Fruit fly (Drosophila melanogaster) whole organism, embryonic: Measurements from ENCODE around the gene CG6791.

ENCODE experiments used
- Bdp1 ChIP-seq: fragments of 200-800 bp; sonication (Bioruptor generic); optimal IDR thresholded peaks from 3 replicates; lab custom pipeline; 2016; ENCODE audit warnings: missing biosample characterization, missing genetic modification characterization
- C15 ChIP-seq: fragments of 200-800 bp; sonication (Bioruptor generic); IDR thresholded peaks from 3 replicates; pipeline ENCODE4 v1.3.6; 2022; ENCODE audit warnings: missing biosample characterization, missing genetic modification characterization
- CG10147 ChIP-seq: fragments of 200-800 bp; sonication (Bioruptor generic); optimal IDR thresholded peaks from 2 replicates; lab custom pipeline; 2019; ENCODE audit warnings: missing biosample characterization, mild to moderate bottlenecking, missing genetic modification characterization, moderate library complexity
- CG1024 ChIP-seq: fragments of 200-800 bp; sonication (Bioruptor generic); IDR thresholded peaks from 2 replicates; pipeline ENCODE4 v1.3.6; 2022; ENCODE audit warnings: missing biosample characterization, missing genetic modification characterization
- CG10267 ChIP-seq: fragments of 200-800 bp; sonication (Bioruptor generic); optimal IDR thresholded peaks from 2 replicates; lab custom pipeline; 2018; ENCODE audit warnings: missing biosample characterization, mild to moderate bottlenecking, missing genetic modification characterization, moderate library complexity
- CG10366 ChIP-seq: fragments of 200-800 bp; sonication (Bioruptor generic); IDR thresholded peaks from 2 replicates; pipeline ENCODE4 v1.3.6; 2022; ENCODE audit warnings: missing biosample characterization, missing genetic modification characterization
- CG12391 ChIP-seq: fragments of 200-800 bp; sonication (Bioruptor generic); optimal IDR thresholded peaks from 3 replicates; lab custom pipeline; 2018; ENCODE audit warnings: missing biosample characterization, mild to moderate bottlenecking, missing genetic modification characterization, moderate library complexity
- CG14014 ChIP-seq: fragments of 200-800 bp; sonication (Bioruptor generic); IDR thresholded peaks from 2 replicates; pipeline ENCODE4 v1.3.6; 2022; ENCODE audit warnings: missing biosample characterization, missing genetic modification characterization
- CG1603 ChIP-seq: fragments of 200-800 bp; sonication (Bioruptor generic); optimal IDR thresholded peaks from 2 replicates; lab custom pipeline; 2019; ENCODE audit warnings: missing biosample characterization, mild to moderate bottlenecking, missing genetic modification characterization, moderate library complexity
- CG16779 ChIP-seq: fragments of 200-800 bp; sonication (Bioruptor generic); IDR thresholded peaks from 2 replicates; pipeline ENCODE4 v1.3.6; 2022; ENCODE audit warnings: missing biosample characterization, missing genetic modification characterization
- CG16815 ChIP-seq: fragments of 200-800 bp; sonication (Bioruptor generic); optimal IDR thresholded peaks from 3 replicates; lab custom pipeline; 2017; ENCODE audit warnings: missing biosample characterization, mild to moderate bottlenecking, missing genetic modification characterization
- CG2199 ChIP-seq: fragments of 200-800 bp; sonication (Bioruptor generic); IDR thresholded peaks from 3 replicates; pipeline ENCODE4 v1.3.6; 2022; ENCODE audit warnings: missing biosample characterization, missing genetic modification characterization
- CG2875 ChIP-seq: fragments of 200-800 bp; sonication (Bioruptor generic); optimal IDR thresholded peaks from 2 replicates; lab custom pipeline; 2017; ENCODE audit warnings: missing biosample characterization, mild to moderate bottlenecking, missing genetic modification characterization, missing genetic modification reagents
- CG34224 ChIP-seq: fragments of 200-800 bp; sonication (Bioruptor generic); IDR thresholded peaks from 3 replicates; pipeline ENCODE4 v1.3.6; 2022; ENCODE audit warnings: missing biosample characterization, missing genetic modification characterization; ENCODE audit not compliant: partially characterized antibody
- CG6175 ChIP-seq: fragments of 200-800 bp; sonication (Bioruptor generic); IDR thresholded peaks from 3 replicates; pipeline ENCODE4 v1.3.6; 2022; ENCODE audit warnings: missing biosample characterization, missing genetic modification characterization
- CG6791 ChIP-seq: fragments of 200-800 bp; sonication (Bioruptor generic); IDR thresholded peaks from 3 replicates; pipeline ENCODE4 v1.3.6; 2022; ENCODE audit warnings: missing biosample characterization, missing genetic modification characterization; ENCODE audit not compliant: partially characterized antibody
- CG6813 ChIP-seq: fragments of 200-800 bp; sonication (Bioruptor generic); optimal IDR thresholded peaks from 2 replicates; lab custom pipeline; 2017; ENCODE audit warnings: missing biosample characterization, missing genetic modification characterization, mild to moderate bottlenecking, moderate library complexity, missing genetic modification reagents
- CG7556 ChIP-seq: fragments of 200-800 bp; sonication (Bioruptor generic); optimal IDR thresholded peaks from 2 replicates; lab custom pipeline; 2017; ENCODE audit warnings: missing biosample characterization, mild to moderate bottlenecking, missing genetic modification characterization
- CG8281 ChIP-seq: fragments of 200-800 bp; sonication (Bioruptor generic); optimal IDR thresholded peaks from 2 replicates; lab custom pipeline; 2018; ENCODE audit warnings: missing biosample characterization, mild to moderate bottlenecking, missing genetic modification characterization, moderate library complexity
- CG8290 ChIP-seq, 3 experiments: fragments of 200-800 bp; sonication (Bioruptor generic); optimal IDR thresholded peaks; 2 replicates each; lab custom pipeline; 2016 to 2019; ENCODE audit warnings: missing biosample characterization in 3 of 3, missing genetic modification characterization in 3 of 3, mild to moderate bottlenecking in 2 of 3, moderate library complexity in 1 of 3
- CG9727 ChIP-seq: fragments of 200-800 bp; sonication (Bioruptor generic); optimal IDR thresholded peaks from 3 replicates; lab custom pipeline; 2017; ENCODE audit warnings: missing biosample characterization, mild to moderate bottlenecking, missing genetic modification characterization
- CG9817 ChIP-seq: fragments of 200-800 bp; sonication (Bioruptor generic); optimal IDR thresholded peaks from 2 replicates; lab custom pipeline; 2018; ENCODE audit warnings: missing biosample characterization, mild to moderate bottlenecking, missing genetic modification characterization, moderate library complexity
- D ChIP-seq, 2 experiments: fragments of 200-800 bp in 1 of 2; fragments of >200 bp in 1 of 2; sonication (Bioruptor generic) in 1 of 2; optimal IDR thresholded peaks; 2 replicates in 1 of 2; 3 replicates in 1 of 2; lab custom pipeline; 2017; ENCODE audit warnings: mild to moderate bottlenecking in 1 of 2, missing biosample characterization in 1 of 2, missing genetic modification characterization in 1 of 2, missing genetic modification reagents in 1 of 2
- Dip2 ChIP-seq: fragments of 200-800 bp; sonication (Bioruptor generic); IDR thresholded peaks from 2 replicates; pipeline ENCODE4 v1.3.6; 2022; ENCODE audit warnings: missing biosample characterization, missing genetic modification characterization
- Dip3 ChIP-seq: fragments of 200-800 bp; sonication (Bioruptor generic); optimal IDR thresholded peaks from 3 replicates; lab custom pipeline; 2016; ENCODE audit warnings: missing biosample characterization, missing genetic modification characterization
- H2.0 ChIP-seq: fragments of 200-800 bp; sonication (Bioruptor generic); IDR thresholded peaks from 2 replicates; pipeline ENCODE4 v1.3.6; 2022; ENCODE audit warnings: missing biosample characterization, missing genetic modification characterization
- Hr51 ChIP-seq, 2 experiments: fragments of 200-800 bp; sonication (Bioruptor generic); optimal IDR thresholded peaks; 2 replicates in 1 of 2; 3 replicates in 1 of 2; lab custom pipeline; 2016 to 2018; ENCODE audit warnings: missing biosample characterization in 2 of 2, missing genetic modification characterization in 2 of 2, mild to moderate bottlenecking in 1 of 2, moderate library complexity in 1 of 2
- Hsf ChIP-seq: fragments of 200-800 bp; sonication (Bioruptor generic); optimal IDR thresholded peaks from 3 replicates; lab custom pipeline; 2016; ENCODE audit warnings: missing biosample characterization, missing genetic modification characterization
- Neu2 ChIP-seq: fragments of 200-800 bp; sonication (Bioruptor generic); optimal IDR thresholded peaks from 3 replicates; lab custom pipeline; 2016; ENCODE audit warnings: missing biosample characterization, missing genetic modification characterization, borderline replicate concordance
- ab ChIP-seq: fragments of 200-800 bp; sonication (Bioruptor generic); optimal IDR thresholded peaks from 2 replicates; lab custom pipeline; 2016; ENCODE audit warnings: missing biosample characterization, missing genetic modification characterization
- ac ChIP-seq: fragments of 200-800 bp; sonication (Bioruptor generic); optimal IDR thresholded peaks from 3 replicates; lab custom pipeline; 2017; ENCODE audit warnings: missing biosample characterization, mild to moderate bottlenecking, missing genetic modification characterization
- ato ChIP-seq: fragments of 200-800 bp; sonication (Bioruptor generic); IDR thresholded peaks from 2 replicates; pipeline ENCODE4 v1.3.6; 2022; ENCODE audit warnings: missing biosample characterization, missing genetic modification characterization; ENCODE audit not compliant: partially characterized antibody
- br ChIP-seq: fragments of >200 bp; optimal IDR thresholded peaks from 2 replicates; lab custom pipeline; 2017
- chn ChIP-seq: fragments of 200-800 bp; sonication (Bioruptor generic); optimal IDR thresholded peaks from 2 replicates; lab custom pipeline; 2016; ENCODE audit warnings: missing biosample characterization, missing genetic modification characterization
- crc ChIP-seq: fragments of 200-800 bp; sonication (Bioruptor generic); optimal IDR thresholded peaks from 2 replicates; lab custom pipeline; 2016; ENCODE audit warnings: missing biosample characterization, missing genetic modification characterization
- dimm ChIP-seq: fragments of 200-800 bp; sonication (Bioruptor generic); IDR thresholded peaks from 2 replicates; pipeline ENCODE4 v1.3.6; 2022; ENCODE audit warnings: missing biosample characterization, missing genetic modification characterization
- eve ChIP-seq, 2 experiments: fragments of >200 bp; optimal IDR thresholded peaks; 2 replicates each; lab custom pipeline; 2017; ENCODE audit warnings: missing biosample characterization in 2 of 2, missing genetic modification characterization in 2 of 2
- ewg ChIP-seq: fragments of 200-800 bp; sonication (Bioruptor generic); optimal IDR thresholded peaks from 3 replicates; lab custom pipeline; 2017; ENCODE audit warnings: mild to moderate bottlenecking, missing biosample characterization, missing genetic modification reagents, missing genetic modification characterization
- fd3F ChIP-seq: fragments of 200-800 bp; sonication (Bioruptor generic); optimal IDR thresholded peaks from 2 replicates; lab custom pipeline; 2018; ENCODE audit warnings: missing biosample characterization, mild to moderate bottlenecking, missing genetic modification characterization, moderate library complexity
- grau ChIP-seq: fragments of 200-800 bp; optimal IDR thresholded peaks from 3 replicates; lab custom pipeline; 2019; ENCODE audit warnings: missing biosample characterization, mild to moderate bottlenecking, missing genetic modification characterization, moderate library complexity
- hkb ChIP-seq, 2 experiments: fragments of 200-800 bp in 1 of 2; fragments of >200 bp in 1 of 2; sonication (Bioruptor generic) in 1 of 2; IDR thresholded peaks in 1 of 2; optimal IDR thresholded peaks in 1 of 2; 2 replicates each; pipeline versions ENCODE4 v1.3.6 to Lab custom; 2017 to 2022; ENCODE audit warnings: missing biosample characterization in 1 of 2, missing genetic modification characterization in 1 of 2
- jigr1 ChIP-seq: fragments of 200-800 bp; sonication (Bioruptor generic); IDR thresholded peaks from 3 replicates; pipeline ENCODE4 v1.3.6; 2022; ENCODE audit warnings: missing biosample characterization, missing genetic modification characterization
- lilli ChIP-seq: fragments of 200-800 bp; sonication (Bioruptor generic); optimal IDR thresholded peaks from 3 replicates; lab custom pipeline; 2016; ENCODE audit warnings: missing biosample characterization, missing genetic modification characterization
- repo ChIP-seq: fragments of 200-800 bp; sonication (Bioruptor generic); optimal IDR thresholded peaks from 2 replicates; lab custom pipeline; 2016; ENCODE audit warnings: missing biosample characterization, missing genetic modification characterization
- shn ChIP-seq: fragments of 200-800 bp; sonication (Bioruptor generic); optimal IDR thresholded peaks from 3 replicates; lab custom pipeline; 2016; ENCODE audit warnings: missing biosample characterization, missing genetic modification characterization
- tio ChIP-seq: fragments of 200-800 bp; sonication (Bioruptor generic); optimal IDR thresholded peaks from 2 replicates; lab custom pipeline; 2017; ENCODE audit warnings: missing biosample characterization, missing genetic modification characterization, inconsistent platforms
- unpg ChIP-seq: fragments of 200-800 bp; sonication (Bioruptor generic); optimal IDR thresholded peaks from 3 replicates; lab custom pipeline; 2018; ENCODE audit warnings: missing biosample characterization, mild to moderate bottlenecking, missing genetic modification characterization, moderate library complexity
- usp ChIP-seq: fragments of >200 bp; optimal IDR thresholded peaks from 2 replicates; lab custom pipeline; 2017; ENCODE audit warnings: missing biosample characterization, missing genetic modification characterization
- zf30C ChIP-seq: fragments of 200-800 bp; sonication (Bioruptor generic); optimal IDR thresholded peaks from 3 replicates; lab custom pipeline; 2018; ENCODE audit warnings: missing biosample characterization, mild to moderate bottlenecking, missing genetic modification characterization
- zfh2 ChIP-seq: fragments of 200-800 bp; sonication (Bioruptor generic); optimal IDR thresholded peaks from 2 replicates; lab custom pipeline; 2016; ENCODE audit warnings: missing biosample characterization, missing genetic modification characterization

CG6791 gene

DNA sequence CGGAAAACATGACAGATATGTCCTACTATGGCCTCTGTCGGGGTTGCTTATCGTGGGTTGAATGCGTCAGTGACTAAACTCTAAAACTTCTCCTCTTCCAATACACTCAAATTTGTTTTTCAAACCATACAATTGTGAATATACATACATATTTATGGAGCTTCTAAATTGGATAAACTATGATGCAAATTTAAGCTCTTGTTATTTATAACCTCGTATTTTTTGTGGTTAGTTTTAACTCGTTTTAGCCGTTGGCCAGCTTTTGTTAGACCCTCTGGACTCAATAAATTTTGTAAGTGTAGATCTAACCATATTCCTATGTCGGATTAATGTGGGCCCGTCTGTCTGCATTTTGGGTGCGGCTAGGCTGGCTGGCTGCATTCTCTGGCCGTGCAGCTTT is 27.4 kb upstream of the CG6791 start (continued):
- no peak for TF ChIP-seq CG6791
- no peak for TF ChIP-seq Neu2
- TF ChIP-seq ab (GFP tag; lab: Kevin White, UChicago) = no peak
- TF ChIP-seq Hr51 (GFP tag; optimal IDR thresholded peaks at IDR 0.05; lab: Kevin White, UChicago) = no peak
- no peak for TF ChIP-seq CG2199 (GFP tag; lab: Robert Waterston, UW)
- no peak for TF ChIP-seq CG14014
- 0 out of 2 replicates have a peak, but pooled peaks have one; percentile 10 for TF ChIP-seq H2.0 (GFP tag; lab: Robert Waterston, UW)
- no peak for TF ChIP-seq chn (GFP tag; lab: Kevin White, UChicago)
- no peak for TF ChIP-seq shn (GFP tag; lab: Kevin White, UChicago)
- TF ChIP-seq Dip3 (GFP tag; lab: Kevin White, UChicago) = no peak
- peak; percentile 52 for TF ChIP-seq CG2875
- no peak for TF ChIP-seq ewg (GFP tag; lab: Kevin White, UChicago)
- no peak for TF ChIP-seq CG8281
- TF ChIP-seq CG6175 (GFP tag; lab: Robert Waterston, UW) = no peak
- TF ChIP-seq CG7556 (GFP tag; lab: Kevin White, UChicago) = peak; percentile 49
- TF ChIP-seq lilli = peak; percentile 25
- peak; percentile 57 for TF ChIP-seq Hsf (GFP tag; lab: Kevin White, UChicago)
- TF ChIP-seq CG10147 (GFP tag; lab: Kevin White, UChicago) = no peak
- TF ChIP-seq br (lab: Kevin White, UChicago) = no peak
- TF ChIP-seq zfh2 (GFP tag; lab: Kevin White, UChicago) = no peak
- no peak for TF ChIP-seq eve (GFP tag; optimal IDR thresholded peaks at IDR 0.05; lab: Kevin White, UChicago)
- TF ChIP-seq usp (GFP tag; lab: Kevin White, UChicago) = no peak
- no peak for TF ChIP-seq C15 (GFP tag; lab: Robert Waterston, UW)
- TF ChIP-seq unpg = peak; percentile 58
- no peak for TF ChIP-seq jigr1
- TF ChIP-seq CG9727 (GFP tag; lab: Kevin White, UChicago) = peak; percentile 55
- no peak for TF ChIP-seq CG16779 (GFP tag; lab: Robert Waterston, UW)
- TF ChIP-seq CG9817 (tag; lab: Kevin White, UChicago) = no peak
- TF ChIP-seq D (optimal IDR thresholded peaks at IDR 0.05; lab: Kevin White, UChicago) = no peak
- TF ChIP-seq D (GFP tag; optimal IDR thresholded peaks at IDR 0.05; lab: Kevin White, UChicago) = peak; percentile 17
- TF ChIP-seq fd3F (GFP tag; lab: Kevin White, UChicago) = no peak
- TF ChIP-seq Bdp1 (GFP tag; lab: Kevin White, UChicago) = no peak
- TF ChIP-seq CG8290 (GFP tag; optimal IDR thresholded peaks at IDR 0.05; lab: Kevin White, UChicago) = no peak
- TF ChIP-seq CG8290 (tag; optimal IDR thresholded peaks at IDR 0.05; lab: Kevin White, UChicago) = no peak
- TF ChIP-seq CG34224 (GFP tag; lab: Robert Waterston, UW) = no peak
- no peak for TF ChIP-seq repo (GFP tag; lab: Kevin White, UChicago)
- peak; percentile 58 for TF ChIP-seq CG1603
- no peak for TF ChIP-seq crc (GFP tag; lab: Kevin White, UChicago)
- TF ChIP-seq CG12391 (tag; lab: Kevin White, UChicago) = peak; percentile 64
- TF ChIP-seq dimm = no peak
- no peak for TF ChIP-seq CG10366 (GFP tag; lab: Robert Waterston, UW)
- TF ChIP-seq tio (GFP tag; lab: Kevin White, UChicago) = peak; percentile 36
- TF ChIP-seq zf30C (GFP tag; lab: Kevin White, UChicago) = peak; percentile 77
- TF ChIP-seq grau (tag; lab: Kevin White, UChicago) = peak; percentile 42
- TF ChIP-seq Dip2 = no peak
- TF ChIP-seq ato (GFP tag; lab: Robert Waterston, UW) = no peak
- peak; percentile 52 for TF ChIP-seq CG10267 (tag; lab: Kevin White, UChicago)
- TF ChIP-seq CG16815 (GFP tag; lab: Kevin White, UChicago) = peak; percentile 48
- no peak for TF ChIP-seq hkb (optimal IDR thresholded peaks at IDR 0.05; lab: Kevin White, UChicago)
- no peak for TF ChIP-seq hkb (GFP tag; IDR thresholded peaks at IDR 0.05; lab: Robert Waterston, UW)
- TF ChIP-seq CG6813 (GFP tag; lab: Kevin White, UChicago) = peak; percentile 10
- no peak for TF ChIP-seq CG1024 (GFP tag; lab: Robert Waterston, UW)
- TF ChIP-seq ac (GFP tag; lab: Kevin White, UChicago) = no peak
